Worm (Caenorhabditis elegans) whole organism, midembryonic: ENCODE measurements around the gene mog-1.

Experiments used
- T22C8.4 ChIP-seq: fragments of 200-800 bp; sonication (Bioruptor generic); IDR thresholded peaks from 2 replicates; pipeline ENCODE4 v1.3.6; 2022; ENCODE audit warnings: missing genetic modification characterization, missing compliant biosample characterization
- cog-1 ChIP-seq: sonication (generic microtip); optimal IDR thresholded peaks from 2 replicates; lab custom pipeline; 2016; ENCODE audit warnings: missing genetic modification characterization, missing compliant biosample characterization
- flt-1 ChIP-seq: fragments of 200-800 bp; sonication (Bioruptor generic); IDR thresholded peaks from 2 replicates; pipeline ENCODE4 v1.3.6; 2022; ENCODE audit warnings: missing genetic modification characterization, missing compliant biosample characterization
- klf-2 ChIP-seq: fragments of 200-800 bp; sonication (Bioruptor generic); conservative IDR thresholded peaks from 2 replicates; pipeline ENCODE4 v1.3.6; 2022; ENCODE audit warnings: missing genetic modification reagents, missing genetic modification characterization, missing compliant biosample characterization
- med-1 ChIP-seq: sonication (generic microtip); optimal IDR thresholded peaks from 2 replicates; lab custom pipeline; 2017; ENCODE audit warnings: missing genetic modification characterization, mild to moderate bottlenecking, missing compliant biosample characterization, antibody characterized with exemption, missing genetic modification reagents; ENCODE audit not compliant: insufficient read depth
- ref-1 ChIP-seq: fragments of 200-800 bp; sonication (Bioruptor generic); conservative IDR thresholded peaks from 2 replicates; pipeline ENCODE4 v1.3.6; 2022; ENCODE audit warnings: missing genetic modification reagents, missing genetic modification characterization, missing compliant biosample characterization
- tab-1 ChIP-seq: fragments of 200-800 bp; sonication (Bioruptor generic); IDR thresholded peaks from 2 replicates; pipeline ENCODE4 v1.3.6; 2022; ENCODE audit warnings: missing genetic modification characterization, missing compliant biosample characterization
- ztf-23 ChIP-seq: fragments of 200-800 bp; sonication (Bioruptor generic); IDR thresholded peaks from 2 replicates; pipeline ENCODE4 v1.3.6; 2022; ENCODE audit warnings: missing genetic modification reagents, missing genetic modification characterization, missing compliant biosample characterization
- ztf-29 ChIP-seq: fragments of 200-800 bp; sonication (Bioruptor generic); IDR thresholded peaks from 2 replicates; pipeline ENCODE4 v1.3.6; 2022; ENCODE audit warnings: missing genetic modification reagents, missing genetic modification characterization, missing compliant biosample characterization

The mog-1 gene

DNA sequence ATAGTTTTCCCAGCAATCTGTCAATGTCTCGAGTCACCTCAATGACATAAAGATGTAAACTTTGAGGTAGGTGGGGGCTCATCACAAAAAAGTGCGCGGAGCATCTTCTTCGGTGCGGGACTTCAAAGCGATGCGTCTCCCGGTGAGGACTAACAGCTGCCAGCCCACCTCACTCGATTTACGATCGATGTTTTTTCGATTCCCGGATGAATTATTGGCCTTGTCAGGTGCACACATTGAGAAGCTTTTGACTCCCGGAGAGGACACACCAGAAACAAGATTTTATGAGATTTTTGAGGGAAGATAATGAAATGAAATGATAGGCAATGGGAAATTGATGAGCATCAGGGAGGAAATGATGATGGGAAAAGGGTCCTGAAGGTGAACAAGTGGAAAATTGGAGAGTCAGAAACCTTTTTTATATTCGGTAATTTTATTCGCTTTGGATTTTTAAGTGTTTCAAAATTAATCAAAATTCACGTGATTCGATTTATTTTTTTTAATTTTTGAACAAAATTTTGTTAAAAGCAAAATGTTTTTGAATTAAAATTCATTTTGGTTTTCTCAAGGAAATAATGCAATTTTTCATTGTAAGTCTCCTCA is 30.9 kb upstream of the mog-1 start, which contains the start of gene C05B5.12:
C05B5.12 (plus strand) TSS at position 553 of the 603 bp plus-strand sequence.
- TF ChIP-seq ztf-29 (GFP tag; lab: Robert Waterston, UW) (no peak), flt-1 (GFP tag; lab: Robert Waterston, UW) (no peak), tab-1 (no peak), ztf-23 (GFP tag; lab: Robert Waterston, UW) (no peak)

DNA sequence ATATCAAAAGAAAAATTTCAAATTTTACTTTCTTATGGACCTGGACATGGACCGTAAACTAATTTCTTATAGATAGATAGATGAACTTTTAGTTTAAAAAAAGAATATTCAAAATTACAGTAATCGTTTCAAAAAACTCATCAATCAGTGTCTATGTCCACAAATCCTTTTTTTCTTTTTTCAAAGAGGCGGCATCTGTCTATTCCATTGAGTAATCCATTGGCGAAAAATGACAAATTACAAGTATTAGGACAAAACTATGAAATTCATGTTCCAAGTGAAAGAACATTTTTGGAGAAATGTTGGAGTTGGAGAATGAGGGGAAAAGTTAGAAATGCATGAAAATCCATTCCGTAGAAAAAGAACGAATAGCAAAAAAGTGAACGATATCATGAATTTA is 29.5 kb upstream of the mog-1 start:
- TF ChIP-seq T22C8.4 (GFP tag; lab: Robert Waterston, UW) (no peak), ztf-29 (GFP tag; lab: Robert Waterston, UW) (no peak), ztf-23 (GFP tag; lab: Robert Waterston, UW) (no peak), klf-2 (no peak), ref-1 (GFP tag; lab: Robert Waterston, UW) (no peak), tab-1 (no peak), flt-1 (GFP tag; lab: Robert Waterston, UW) (no peak), cog-1 (tag; lab: Kevin White, UChicago) (no peak), med-1 (GFP tag; lab: Kevin White, UChicago) (no peak)

DNA sequence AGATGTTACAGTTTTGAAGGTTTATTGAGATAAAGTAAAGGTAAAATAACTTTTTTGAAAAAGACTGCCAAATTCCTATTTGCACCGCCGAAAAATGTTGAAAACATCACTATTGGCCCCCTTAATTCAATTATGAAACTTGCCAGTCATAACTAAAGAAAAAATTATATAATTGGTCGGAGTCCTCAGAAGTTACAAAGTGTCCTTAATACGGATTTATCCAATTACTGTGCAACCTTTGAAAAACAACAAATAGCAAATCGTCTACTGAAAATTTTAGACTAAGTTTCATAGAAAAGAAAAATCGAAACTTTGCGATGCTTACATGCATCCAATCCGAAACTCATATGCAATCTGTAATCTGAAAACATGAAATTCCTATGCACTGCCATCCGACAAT is 28.6 kb upstream of the mog-1 start:
- no peak for TF ChIP-seq klf-2
- no peak for TF ChIP-seq med-1 (GFP tag; lab: Kevin White, UChicago)
- no peak for TF ChIP-seq ztf-29 (GFP tag; lab: Robert Waterston, UW)
- TF ChIP-seq T22C8.4 (GFP tag; lab: Robert Waterston, UW) = no peak
- no peak for TF ChIP-seq ref-1 (GFP tag; lab: Robert Waterston, UW)
- no peak for TF ChIP-seq flt-1 (GFP tag; lab: Robert Waterston, UW)
- no peak for TF ChIP-seq cog-1 (tag; lab: Kevin White, UChicago)
- no peak for TF ChIP-seq tab-1
- TF ChIP-seq ztf-23 (GFP tag; lab: Robert Waterston, UW) = no peak

DNA sequence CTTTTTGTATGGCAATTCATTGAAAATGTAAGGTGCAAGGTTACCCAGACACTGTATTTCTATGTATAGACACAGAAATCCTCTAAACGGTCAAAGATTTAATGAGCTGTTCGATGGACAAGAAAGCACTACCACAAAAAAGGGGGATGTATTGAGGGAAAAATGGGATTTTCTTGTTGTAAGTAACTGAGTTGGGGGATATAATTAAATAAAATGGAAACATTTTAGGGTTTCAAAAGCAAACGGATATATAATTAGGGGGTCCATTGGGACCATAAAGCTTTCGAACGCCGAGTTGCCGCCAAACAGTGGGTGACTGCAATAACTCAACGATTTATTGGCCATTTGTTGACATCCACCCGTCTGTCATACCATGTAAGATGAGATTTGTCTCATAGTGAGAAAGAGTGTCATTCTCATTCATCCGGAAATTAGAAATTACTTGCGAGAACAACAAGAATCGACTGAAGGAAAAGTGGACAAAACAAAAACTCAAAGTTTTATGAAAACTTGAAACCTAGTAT is 26.2 kb upstream of the mog-1 start:
- TF ChIP-seq med-1 (GFP tag; lab: Kevin White, UChicago) (no peak), ztf-29 (GFP tag; lab: Robert Waterston, UW) (no peak), flt-1 (GFP tag; lab: Robert Waterston, UW) (no peak), klf-2 (no peak), ref-1 (GFP tag; lab: Robert Waterston, UW) (no peak), cog-1 (tag; lab: Kevin White, UChicago) (no peak), ztf-23 (GFP tag; lab: Robert Waterston, UW) (no peak), tab-1 (no peak), T22C8.4 (GFP tag; lab: Robert Waterston, UW) (no peak)

DNA sequence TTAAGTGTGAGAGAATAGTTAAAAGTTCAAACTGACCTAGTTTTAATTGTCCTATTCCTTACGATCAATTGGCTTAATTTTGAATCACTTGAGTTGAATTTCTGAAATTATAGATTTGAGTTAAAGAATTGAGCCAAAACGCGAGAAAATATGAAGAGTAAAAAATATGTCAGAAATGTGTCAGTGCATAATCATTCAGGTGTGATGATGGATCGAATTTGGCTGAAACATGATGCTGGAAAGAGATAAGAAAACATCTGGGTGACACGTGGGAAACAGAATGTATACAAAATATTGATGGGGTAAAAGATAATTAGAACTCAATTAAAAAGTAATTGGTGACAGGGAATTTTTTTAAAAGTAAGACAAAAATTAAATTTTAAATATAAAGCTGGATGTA is 17.8 kb upstream of the mog-1 start, which contains the start of gene R10E12.2:
R10E12.2 (minus strand) TSS at position 101 of the 400 bp plus-strand sequence.
- no peak for TF ChIP-seq med-1 (GFP tag; lab: Kevin White, UChicago)
- no peak for TF ChIP-seq ref-1 (GFP tag; lab: Robert Waterston, UW)

DNA sequence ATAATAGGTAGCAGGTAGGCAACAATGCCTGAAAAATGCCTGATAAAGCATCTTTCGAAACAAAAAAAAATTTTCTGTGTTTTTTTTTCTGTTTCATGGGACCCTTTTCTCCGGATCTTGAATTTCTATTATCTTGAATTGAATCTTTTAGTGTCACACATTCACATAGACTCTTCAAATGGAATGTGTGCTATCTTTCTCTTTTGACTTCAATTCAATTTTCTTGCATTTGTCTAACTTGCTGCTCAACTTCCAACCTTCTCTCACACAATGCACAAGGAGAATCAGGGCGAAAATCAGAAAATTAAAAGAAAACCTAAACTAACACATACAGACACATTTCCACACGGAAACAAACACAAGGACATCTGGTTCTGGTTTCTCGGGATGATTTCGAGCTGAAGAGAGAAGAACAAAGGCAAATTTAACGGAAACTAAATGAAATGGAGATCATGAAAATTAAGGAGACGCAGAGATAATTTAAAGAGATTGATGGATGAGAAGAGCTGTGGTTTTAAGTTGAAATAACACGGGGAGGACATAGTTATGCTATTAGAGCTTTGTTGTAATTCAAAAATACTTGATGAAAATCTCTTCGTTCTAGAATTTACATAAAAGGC is 16.3 kb upstream of the mog-1 start:
- TF ChIP-seq ztf-29 (GFP tag; lab: Robert Waterston, UW) = no peak
- TF ChIP-seq cog-1 (tag; lab: Kevin White, UChicago) = no peak
- TF ChIP-seq tab-1 = no peak
- no peak for TF ChIP-seq T22C8.4 (GFP tag; lab: Robert Waterston, UW)
- no peak for TF ChIP-seq med-1 (GFP tag; lab: Kevin White, UChicago)
- no peak for TF ChIP-seq flt-1 (GFP tag; lab: Robert Waterston, UW)
- TF ChIP-seq klf-2 = no peak
- TF ChIP-seq ref-1 (GFP tag; lab: Robert Waterston, UW) = no peak
- TF ChIP-seq ztf-23 (GFP tag; lab: Robert Waterston, UW) = no peak

DNA sequence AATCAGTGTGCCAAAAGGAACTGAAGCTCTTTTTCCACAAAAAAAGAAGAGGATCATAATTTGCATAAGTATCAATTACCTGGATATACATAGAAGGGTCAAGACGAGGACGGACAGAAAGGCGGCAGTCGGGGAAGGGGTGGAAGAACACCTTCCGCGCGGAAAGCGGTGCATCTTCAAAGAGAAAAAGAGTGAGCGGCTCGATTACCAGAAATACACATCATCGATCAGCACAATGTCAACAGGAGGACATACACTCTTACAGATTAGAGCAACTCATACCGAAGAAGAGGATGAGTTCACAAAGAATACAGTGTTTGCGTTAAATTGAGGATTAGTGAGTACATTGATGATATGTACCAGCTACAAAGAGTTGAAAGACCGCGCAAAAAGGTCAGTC is 13.4 kb upstream of the mog-1 start:
- no peak for TF ChIP-seq cog-1 (tag; lab: Kevin White, UChicago)
- TF ChIP-seq klf-2 = no peak

DNA sequence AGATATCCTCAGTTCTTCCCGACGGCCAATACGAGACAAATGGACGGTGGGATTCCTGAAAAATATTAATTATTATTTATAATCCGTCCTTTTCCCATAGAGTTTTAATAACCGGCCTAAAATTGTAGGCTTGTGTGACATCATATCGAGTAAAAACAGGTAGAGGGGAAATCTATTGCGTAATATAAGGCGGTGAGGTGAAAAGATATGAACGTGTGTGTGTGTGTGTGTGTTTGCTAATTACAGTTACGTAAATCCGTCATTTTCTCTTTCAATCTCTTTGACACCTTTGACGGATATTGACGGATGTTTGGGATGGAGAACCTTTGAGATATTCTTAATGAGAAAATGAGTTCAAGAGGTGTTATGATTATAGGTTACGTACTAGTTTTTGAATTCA is 9.4 kb upstream of the mog-1 start:
- TF ChIP-seq tab-1 (no peak), ref-1 (GFP tag; lab: Robert Waterston, UW) (0 out of 2 replicates have a peak, but pooled peaks have one; percentile 36)

DNA sequence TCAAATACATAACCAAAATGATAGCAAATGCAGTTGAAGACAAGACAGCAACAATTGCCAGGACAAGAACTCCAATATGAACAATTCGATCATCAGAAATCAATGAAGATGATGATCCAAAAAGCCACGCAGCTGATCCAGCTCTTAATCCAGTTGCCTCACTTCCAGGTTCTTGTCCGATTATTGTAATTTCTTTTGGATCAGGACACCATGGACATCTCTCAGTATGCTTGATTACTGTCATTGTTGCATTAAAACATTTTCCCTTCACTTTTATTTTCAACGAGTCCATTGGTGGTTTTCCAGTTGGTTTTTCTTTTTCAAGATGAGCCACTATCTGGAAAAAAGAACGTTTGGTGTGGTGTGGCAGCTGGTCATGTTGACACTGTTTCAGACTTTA is 8.4 kb upstream of the mog-1 start:
- TF ChIP-seq med-1 (GFP tag; lab: Kevin White, UChicago) (no peak), ref-1 (GFP tag; lab: Robert Waterston, UW) (no peak), flt-1 (GFP tag; lab: Robert Waterston, UW) (no peak)

DNA sequence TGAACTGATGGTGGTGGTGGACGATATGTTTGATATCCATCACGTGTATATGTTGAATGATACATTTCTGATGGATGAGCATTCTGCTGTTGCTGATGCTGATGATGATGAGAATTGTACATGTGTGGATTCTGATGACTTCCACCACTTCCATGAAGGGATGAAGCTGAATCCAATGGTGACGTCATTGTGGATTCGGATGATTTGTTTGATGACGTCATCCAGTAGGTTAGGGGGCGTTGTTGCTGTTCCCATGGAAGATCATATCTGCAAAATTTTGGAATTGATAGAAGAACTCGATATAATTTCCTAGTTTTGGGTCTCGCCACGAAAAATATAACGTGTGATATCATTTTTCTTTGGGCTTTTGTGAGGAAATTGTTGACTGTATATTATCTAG is 7.4 kb upstream of the mog-1 start:
- TF ChIP-seq klf-2 (no peak), med-1 (GFP tag; lab: Kevin White, UChicago) (no peak), ztf-29 (GFP tag; lab: Robert Waterston, UW) (no peak), tab-1 (no peak), ref-1 (GFP tag; lab: Robert Waterston, UW) (no peak), T22C8.4 (GFP tag; lab: Robert Waterston, UW) (no peak), flt-1 (GFP tag; lab: Robert Waterston, UW) (no peak), cog-1 (tag; lab: Kevin White, UChicago) (no peak), ztf-23 (GFP tag; lab: Robert Waterston, UW) (no peak)
